Comparison of ENCODE assay signal across 2 fruit fly cellular contexts in the genomic region with DNA sequence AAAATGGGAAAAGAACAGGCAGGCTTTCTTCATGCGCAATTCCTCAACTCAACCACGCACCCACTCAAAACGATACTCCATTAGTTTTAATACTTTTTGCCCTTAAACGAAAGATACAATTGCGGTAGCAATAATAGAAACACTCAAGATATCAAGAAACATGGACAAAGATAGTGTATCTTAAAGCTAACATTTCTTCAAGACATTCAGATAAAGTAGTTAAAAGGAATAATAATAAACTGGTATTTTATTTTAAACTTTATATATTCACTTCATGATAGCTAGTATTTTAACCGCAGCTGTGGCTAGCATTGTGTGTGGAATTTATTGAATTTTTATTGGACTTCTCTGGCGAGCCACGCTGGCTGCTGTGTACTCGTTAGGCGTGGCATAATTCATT.
A peak's percentile ranks its signal among the peaks of the same experiment; 100 is the strongest.
TF ChIP-seq lines count a peak whose summit lies in the region.

No protein-coding gene starts in this region.

TF ChIP-seq in whole organism, embryonic, 481 proteins besides CTCF, POLR2A, EP300 and RAD21 (continued from another document and continues in another):
- TF ChIP-seq CG9727 (GFP tag; optimal IDR thresholded peaks at IDR 0.05; lab: Kevin White, UChicago), result peak; percentile 48
- TF ChIP-seq CG12391 (tag; optimal IDR thresholded peaks at IDR 0.05; lab: Kevin White, UChicago), result peak; percentile 83
- peak; percentile 41; the same call in 1 of the 3 replicates for TF ChIP-seq CG2889 (GFP tag; IDR thresholded peaks at IDR 0.05; lab: Robert Waterston, UW)
- peak; percentile 58 for TF ChIP-seq Dek (tag; optimal IDR thresholded peaks at IDR 0.05; lab: Kevin White, UChicago)
- no peak for TF ChIP-seq cad (GFP tag; optimal IDR thresholded peaks at IDR 0.05; lab: Kevin White, UChicago)
- peak; percentile 47 for TF ChIP-seq CG8388 (GFP tag; optimal IDR thresholded peaks at IDR 0.05; lab: Kevin White, UChicago)
- peak; percentile 76 for TF ChIP-seq Oli (tag; optimal IDR thresholded peaks at IDR 0.05; lab: Kevin White, UChicago)
- TF ChIP-seq lilli (GFP tag; optimal IDR thresholded peaks at IDR 0.05; lab: Kevin White, UChicago), result peak; percentile 57
- peak; percentile 52 for TF ChIP-seq CG6683 (GFP tag; optimal IDR thresholded peaks at IDR 0.05; lab: Kevin White, UChicago)
- TF ChIP-seq CG10543 (GFP tag; optimal IDR thresholded peaks at IDR 0.05; lab: Kevin White, UChicago), result no peak
- peak; percentile 82 for TF ChIP-seq Blimp-1 (GFP tag; optimal IDR thresholded peaks at IDR 0.05; lab: Kevin White, UChicago)
- peak; percentile 78 for TF ChIP-seq ci (GFP tag; IDR thresholded peaks at IDR 0.05; lab: Robert Waterston, UW)
- TF ChIP-seq Gug (GFP tag; IDR thresholded peaks at IDR 0.05; lab: Robert Waterston, UW), result 0 out of 4 replicates have a peak, but pooled peaks have one; percentile 13
- TF ChIP-seq usp (GFP tag; optimal IDR thresholded peaks at IDR 0.05; lab: Kevin White, UChicago), result no peak
- 0 out of 2 replicates have a peak, but pooled peaks have one; percentile 24 for TF ChIP-seq Rx (GFP tag; IDR thresholded peaks at IDR 0.05; lab: Robert Waterston, UW)
- TF ChIP-seq nerfin-1 (tag; optimal IDR thresholded peaks at IDR 0.05; lab: Kevin White, UChicago), result peak; percentile 44
- peak; percentile 57 for TF ChIP-seq Sox102F (GFP tag; optimal IDR thresholded peaks at IDR 0.05; lab: Kevin White, UChicago)
- TF ChIP-seq CG15601 (tag; optimal IDR thresholded peaks at IDR 0.05; lab: Kevin White, UChicago), result no peak
- TF ChIP-seq Trl (optimal IDR thresholded peaks at IDR 0.05; lab: Kevin White, UChicago), result no peak
- TF ChIP-seq Trl (GFP tag; optimal IDR thresholded peaks at IDR 0.05; lab: Kevin White, UChicago), result peak; percentile 26
- TF ChIP-seq Poxn (GFP tag; IDR thresholded peaks at IDR 0.05; lab: Robert Waterston, UW), result no peak
- peak; percentile 20 for TF ChIP-seq CG12942 (GFP tag; optimal IDR thresholded peaks at IDR 0.05; lab: Kevin White, UChicago)
- TF ChIP-seq CG9817 (tag; optimal IDR thresholded peaks at IDR 0.05; lab: Kevin White, UChicago), result peak; percentile 9
- TF ChIP-seq sisA (GFP tag; IDR thresholded peaks at IDR 0.05; lab: Robert Waterston, UW), result peak; percentile 43; the same call in 1 of the 2 replicates
- no peak for TF ChIP-seq sqz (GFP tag; optimal IDR thresholded peaks at IDR 0.05; lab: Kevin White, UChicago)
- 0 out of 2 replicates have a peak, but pooled peaks have one; percentile 16 for TF ChIP-seq seq (GFP tag; IDR thresholded peaks at IDR 0.05; lab: Robert Waterston, UW)
- TF ChIP-seq Chrac-16 (GFP tag; optimal IDR thresholded peaks at IDR 0.05; lab: Kevin White, UChicago), result peak; percentile 52
- TF ChIP-seq zen (tag; optimal IDR thresholded peaks at IDR 0.05; lab: Kevin White, UChicago), result peak; percentile 65
- peak; percentile 81 for TF ChIP-seq CG10979 (tag; optimal IDR thresholded peaks at IDR 0.05; lab: Kevin White, UChicago)
- peak; percentile 40 for TF ChIP-seq run (tag; optimal IDR thresholded peaks at IDR 0.05; lab: Kevin White, UChicago)
- TF ChIP-seq Ptx1 (GFP tag; IDR thresholded peaks at IDR 0.05; lab: Robert Waterston, UW), result peak; percentile 53
- TF ChIP-seq Asciz (GFP tag; optimal IDR thresholded peaks at IDR 0.05; lab: Kevin White, UChicago), result peak; percentile 57
- TF ChIP-seq CG3281 (GFP tag; optimal IDR thresholded peaks at IDR 0.05; lab: Kevin White, UChicago), result peak; percentile 62
- no peak for TF ChIP-seq CG4328 (GFP tag; optimal IDR thresholded peaks at IDR 0.05; lab: Kevin White, UChicago)
- TF ChIP-seq CG17802 (tag; optimal IDR thresholded peaks at IDR 0.05; lab: Kevin White, UChicago), result peak; percentile 11
- peak; percentile 56 for TF ChIP-seq onecut (GFP tag; IDR thresholded peaks at IDR 0.05; lab: Robert Waterston, UW)
- TF ChIP-seq gsb-n (tag; optimal IDR thresholded peaks at IDR 0.05; lab: Kevin White, UChicago), result peak; percentile 59
- peak; percentile 58 for TF ChIP-seq HHEX (GFP tag; optimal IDR thresholded peaks at IDR 0.05; lab: Kevin White, UChicago)
- TF ChIP-seq danr (GFP tag; IDR thresholded peaks at IDR 0.05; lab: Robert Waterston, UW), result peak; percentile 49; the same call in 1 of the 2 replicates
- TF ChIP-seq sima (GFP tag; optimal IDR thresholded peaks at IDR 0.05; lab: Kevin White, UChicago), result no peak
- peak; percentile 10 for TF ChIP-seq CG7987 (GFP tag; optimal IDR thresholded peaks at IDR 0.05; lab: Kevin White, UChicago)
- no peak for TF ChIP-seq ranshi (GFP tag; IDR thresholded peaks at IDR 0.05; lab: Robert Waterston, UW)
- TF ChIP-seq Doc2 (GFP tag; IDR thresholded peaks at IDR 0.05; lab: Robert Waterston, UW), result no peak
- TF ChIP-seq sd (tag; optimal IDR thresholded peaks at IDR 0.05; lab: Kevin White, UChicago), result peak; percentile 48
- peak; percentile 50 for TF ChIP-seq CG9437 (GFP tag; optimal IDR thresholded peaks at IDR 0.05; lab: Kevin White, UChicago)
- TF ChIP-seq CG1647 (GFP tag; optimal IDR thresholded peaks at IDR 0.05; lab: Kevin White, UChicago), result no peak
- TF ChIP-seq CG4617 (GFP tag; optimal IDR thresholded peaks at IDR 0.05; lab: Kevin White, UChicago; ENCODE audit: borderline replicate concordance), result no peak
- peak; percentile 44 for TF ChIP-seq CG2202 (tag; optimal IDR thresholded peaks at IDR 0.05; lab: Kevin White, UChicago)
- TF ChIP-seq Pdp1 (GFP tag; optimal IDR thresholded peaks at IDR 0.05; lab: Kevin White, UChicago), result peak in 1 of 2 experiments; percentile 19
- peak; percentile 5 for TF ChIP-seq CG18619 (GFP tag; optimal IDR thresholded peaks at IDR 0.05; lab: Kevin White, UChicago)
- peak; percentile 45 for TF ChIP-seq Six4 (GFP tag; optimal IDR thresholded peaks at IDR 0.05; lab: Kevin White, UChicago)
- TF ChIP-seq CG4282 (GFP tag; optimal IDR thresholded peaks at IDR 0.05; lab: Kevin White, UChicago), result no peak
- TF ChIP-seq bab2 (GFP tag; optimal IDR thresholded peaks at IDR 0.05; lab: Kevin White, UChicago), result no peak
- peak in 1 of 3 experiments; percentile 68 for TF ChIP-seq lola (GFP tag; optimal IDR thresholded peaks at IDR 0.05; lab: Kevin White, UChicago)
- TF ChIP-seq fd3F (GFP tag; optimal IDR thresholded peaks at IDR 0.05; lab: Kevin White, UChicago), result peak; percentile 9
- peak; percentile 31 for TF ChIP-seq pnt (GFP tag; optimal IDR thresholded peaks at IDR 0.05; lab: Kevin White, UChicago)
- TF ChIP-seq ewg (GFP tag; optimal IDR thresholded peaks at IDR 0.05; lab: Kevin White, UChicago), result peak; percentile 23
- peak; percentile 39 for TF ChIP-seq CG10147 (GFP tag; optimal IDR thresholded peaks at IDR 0.05; lab: Kevin White, UChicago)
- TF ChIP-seq CoRest (tag; optimal IDR thresholded peaks at IDR 0.05; lab: Kevin White, UChicago), result peak; percentile 57
- TF ChIP-seq MESR4 (GFP tag; optimal IDR thresholded peaks at IDR 0.05; lab: Kevin White, UChicago), result peak; percentile 1
- peak; percentile 76 for TF ChIP-seq phol (tag; optimal IDR thresholded peaks at IDR 0.05; lab: Kevin White, UChicago)
- TF ChIP-seq pros (GFP tag; optimal IDR thresholded peaks at IDR 0.05; lab: Kevin White, UChicago), result no peak
- no peak for TF ChIP-seq HmgD (GFP tag; optimal IDR thresholded peaks at IDR 0.05; lab: Kevin White, UChicago)

TF ChIP-seq in whole organism, prepupa, 60 proteins besides CTCF, POLR2A, EP300 and RAD21 (continued from another document):
- TF ChIP-seq CG10669 (GFP tag; optimal IDR thresholded peaks at IDR 0.05; lab: Kevin White, UChicago) (peak; percentile 22), Smox (GFP tag; optimal IDR thresholded peaks at IDR 0.05; lab: Kevin White, UChicago) (no peak), eg (GFP tag; IDR thresholded peaks at IDR 0.05; lab: Robert Waterston, UW) (peak; percentile 36; the same call in 1 of the 3 replicates), Lpt (GFP tag; optimal IDR thresholded peaks at IDR 0.05; lab: Kevin White, UChicago) (no peak), lz (GFP tag; optimal IDR thresholded peaks at IDR 0.05; lab: Kevin White, UChicago) (no peak), CG8319 (GFP tag; optimal IDR thresholded peaks at IDR 0.05; lab: Kevin White, UChicago) (no peak), Ets96B (tag; optimal IDR thresholded peaks at IDR 0.05; lab: Kevin White, UChicago) (peak; percentile 26), Eip93F (GFP tag; optimal IDR thresholded peaks at IDR 0.05; lab: Kevin White, UChicago) (no peak), Sox15 (GFP tag; optimal IDR thresholded peaks at IDR 0.05; lab: Kevin White, UChicago) (no peak), CG8119 (GFP tag; IDR thresholded peaks at IDR 0.05; lab: Robert Waterston, UW) (no peak), Hr39 (GFP tag; optimal IDR thresholded peaks at IDR 0.05; lab: Kevin White, UChicago) (no peak), topi (GFP tag; optimal IDR thresholded peaks at IDR 0.05; lab: Kevin White, UChicago) (no peak), CG9139 (GFP tag; optimal IDR thresholded peaks at IDR 0.05; lab: Kevin White, UChicago) (no peak), vri (GFP tag; optimal IDR thresholded peaks at IDR 0.05; lab: Kevin White, UChicago) (no peak), CG6163 (GFP tag; IDR thresholded peaks at IDR 0.05; lab: Robert Waterston, UW) (0 out of 3 replicates have a peak, but pooled peaks have one; percentile 20), CG10631 (GFP tag; optimal IDR thresholded peaks at IDR 0.05; lab: Kevin White, UChicago) (peak; percentile 12), CG31627 (GFP tag; optimal IDR thresholded peaks at IDR 0.05; lab: Kevin White, UChicago) (no peak), CG3919 (GFP tag; optimal IDR thresholded peaks at IDR 0.05; lab: Kevin White, UChicago) (no peak), CG15336 (GFP tag; IDR thresholded peaks at IDR 0.05; lab: Robert Waterston, UW) (peak; percentile 29; the same call in 1 of the 2 replicates), Ets21C (GFP tag; optimal IDR thresholded peaks at IDR 0.05; lab: Kevin White, UChicago) (no peak), Met (GFP tag; optimal IDR thresholded peaks at IDR 0.05; lab: Kevin White, UChicago) (peak; percentile 10), OdsH (GFP tag; optimal IDR thresholded peaks at IDR 0.05; lab: Kevin White, UChicago) (peak; percentile 23), dac (GFP tag; optimal IDR thresholded peaks at IDR 0.05; lab: Kevin White, UChicago) (no peak), CG7368 (GFP tag; optimal IDR thresholded peaks at IDR 0.05; lab: Kevin White, UChicago) (no peak), Eip78C (GFP tag; lab: Kevin White, UChicago) (peak; percentile 66), achi (GFP tag; optimal IDR thresholded peaks at IDR 0.05; lab: Kevin White, UChicago) (no peak), net (GFP tag; optimal IDR thresholded peaks at IDR 0.05; lab: Kevin White, UChicago) (no peak), CG16779 (tag; optimal IDR thresholded peaks at IDR 0.05; lab: Kevin White, UChicago) (no peak), Eip75B (GFP tag; optimal IDR thresholded peaks at IDR 0.05; lab: Kevin White, UChicago) (peak; percentile 9), CG11294 (GFP tag; IDR thresholded peaks at IDR 0.05; lab: Robert Waterston, UW) (no peak), CG11762 (GFP tag; optimal IDR thresholded peaks at IDR 0.05; lab: Kevin White, UChicago; ENCODE audit: insufficient read depth) (no peak), CG6792 (GFP tag; optimal IDR thresholded peaks at IDR 0.05; lab: Kevin White, UChicago) (no peak), spab (GFP tag; optimal IDR thresholded peaks at IDR 0.05; lab: Kevin White, UChicago) (no peak), CG4318 (GFP tag; optimal IDR thresholded peaks at IDR 0.05; lab: Kevin White, UChicago) (no peak), salr (GFP tag; optimal IDR thresholded peaks at IDR 0.05; lab: Kevin White, UChicago) (no peak), Sox102F (GFP tag; optimal IDR thresholded peaks at IDR 0.05; lab: Kevin White, UChicago) (no peak), svp (GFP tag; lab: Kevin White, UChicago) (no peak)
